Fruit fly (Drosophila melanogaster) whole organism, embryonic: ENCODE data around the gene CG5191.

Experiments used
- ATbp ChIP-seq: fragments of 200-800 bp; sonication (Bioruptor generic); optimal IDR thresholded peaks from 2 replicates; lab custom pipeline; 2017; ENCODE audit warnings: missing biosample characterization, mild to moderate bottlenecking, missing genetic modification characterization, missing genetic modification reagents
- Atf3 ChIP-seq: fragments of 200-800 bp; sonication (Bioruptor generic); optimal IDR thresholded peaks from 3 replicates; lab custom pipeline; 2016; ENCODE audit warnings: missing biosample characterization, missing genetic modification characterization
- B-H2 ChIP-seq: fragments of 200-800 bp; sonication (Bioruptor generic); optimal IDR thresholded peaks from 2 replicates; lab custom pipeline; 2018; ENCODE audit warnings: missing biosample characterization, mild to moderate bottlenecking, missing genetic modification characterization
- BEAF-32 ChIP-seq: fragments of 200-800 bp; sonication (Bioruptor generic); optimal IDR thresholded peaks from 3 replicates; lab custom pipeline; 2017; ENCODE audit warnings: missing biosample characterization, missing genetic modification characterization, mild to moderate bottlenecking, moderate library complexity, missing genetic modification reagents
- CG10274 ChIP-seq: fragments of 200-800 bp; sonication (Bioruptor generic); optimal IDR thresholded peaks from 3 replicates; lab custom pipeline; 2017; ENCODE audit warnings: missing biosample characterization, mild to moderate bottlenecking, missing genetic modification characterization
- CG10431 ChIP-seq: fragments of 200-800 bp; sonication (Bioruptor generic); optimal IDR thresholded peaks from 3 replicates; lab custom pipeline; 2018; ENCODE audit warnings: missing biosample characterization, mild to moderate bottlenecking, missing genetic modification characterization
- CG10979 ChIP-seq: fragments of 200-800 bp; sonication (Bioruptor generic); optimal IDR thresholded peaks from 2 replicates; lab custom pipeline; 2018; ENCODE audit warnings: missing biosample characterization, mild to moderate bottlenecking, missing genetic modification characterization, moderate library complexity
- CG12219 ChIP-seq: fragments of 200-800 bp; sonication (Bioruptor generic); optimal IDR thresholded peaks from 3 replicates; lab custom pipeline; 2018; ENCODE audit warnings: missing biosample characterization, mild to moderate bottlenecking, missing genetic modification characterization
- CG13287 ChIP-seq: fragments of 200-800 bp; sonication (Bioruptor generic); IDR thresholded peaks from 2 replicates; pipeline ENCODE4 v1.3.6; 2022; ENCODE audit warnings: missing biosample characterization, missing genetic modification characterization; ENCODE audit not compliant: partially characterized antibody
- CG15601 ChIP-seq: fragments of 200-800 bp; sonication (Bioruptor generic); optimal IDR thresholded peaks from 3 replicates; lab custom pipeline; 2019; ENCODE audit warnings: missing biosample characterization, mild to moderate bottlenecking, missing genetic modification characterization, moderate library complexity
- CG16863 ChIP-seq: fragments of 200-800 bp; sonication (Bioruptor generic); optimal IDR thresholded peaks from 3 replicates; lab custom pipeline; 2016; ENCODE audit warnings: missing biosample characterization, missing genetic modification characterization
- CG2202 ChIP-seq: fragments of 200-800 bp; sonication (Bioruptor generic); optimal IDR thresholded peaks from 2 replicates; lab custom pipeline; 2018; ENCODE audit warnings: missing biosample characterization, mild to moderate bottlenecking, missing genetic modification characterization
- CG2678 ChIP-seq: fragments of 200-800 bp; sonication (Bioruptor generic); optimal IDR thresholded peaks from 3 replicates; lab custom pipeline; 2019; ENCODE audit warnings: missing biosample characterization, mild to moderate bottlenecking, missing genetic modification characterization, moderate library complexity
- CG32772 ChIP-seq: fragments of 200-800 bp; sonication (Bioruptor generic); IDR thresholded peaks from 2 replicates; pipeline ENCODE4 v1.3.6; 2022; ENCODE audit warnings: missing biosample characterization, missing genetic modification characterization
- CG34224 ChIP-seq: fragments of 200-800 bp; sonication (Bioruptor generic); IDR thresholded peaks from 3 replicates; pipeline ENCODE4 v1.3.6; 2022; ENCODE audit warnings: missing biosample characterization, missing genetic modification characterization; ENCODE audit not compliant: partially characterized antibody
- CG34376 ChIP-seq: fragments of 200-800 bp; sonication (Bioruptor generic); optimal IDR thresholded peaks from 2 replicates; lab custom pipeline; 2018; ENCODE audit warnings: missing biosample characterization, mild to moderate bottlenecking, missing genetic modification characterization
- CG4360 ChIP-seq: fragments of 200-800 bp; sonication (Bioruptor generic); IDR thresholded peaks from 2 replicates; pipeline ENCODE4 v1.3.6; 2022; ENCODE audit warnings: missing biosample characterization, missing genetic modification characterization
- CG4707 ChIP-seq: fragments of 200-800 bp; sonication (Bioruptor generic); optimal IDR thresholded peaks from 2 replicates; lab custom pipeline; 2018; ENCODE audit warnings: missing biosample characterization, mild to moderate bottlenecking, missing genetic modification characterization, moderate library complexity
- CG4730 ChIP-seq: fragments of 200-800 bp; sonication (Bioruptor generic); IDR thresholded peaks from 2 replicates; pipeline ENCODE4 v1.3.6; 2022; ENCODE audit warnings: missing biosample characterization, missing genetic modification characterization
- CG4820 ChIP-seq: fragments of 200-800 bp; sonication (Bioruptor generic); optimal IDR thresholded peaks from 3 replicates; lab custom pipeline; 2016; ENCODE audit warnings: missing biosample characterization, missing genetic modification characterization
- CG8290 ChIP-seq, 3 experiments: fragments of 200-800 bp; sonication (Bioruptor generic); optimal IDR thresholded peaks; 2 replicates each; lab custom pipeline; 2016 to 2019; ENCODE audit warnings: missing biosample characterization in 3 of 3, missing genetic modification characterization in 3 of 3, mild to moderate bottlenecking in 2 of 3, moderate library complexity in 1 of 3
- CG9437 ChIP-seq: fragments of 200-800 bp; sonication (Bioruptor generic); optimal IDR thresholded peaks from 2 replicates; lab custom pipeline; 2018; ENCODE audit warnings: missing biosample characterization, mild to moderate bottlenecking, missing genetic modification characterization
- Ets97D ChIP-seq: fragments of 200-800 bp; sonication (Bioruptor generic); optimal IDR thresholded peaks from 3 replicates; lab custom pipeline; 2016; ENCODE audit warnings: missing biosample characterization, missing genetic modification characterization
- HLH3B ChIP-seq: fragments of 200-800 bp; sonication (Bioruptor generic); IDR thresholded peaks from 2 replicates; pipeline ENCODE4 v1.3.6; 2022; ENCODE audit warnings: missing biosample characterization, missing genetic modification characterization
- HmgZ ChIP-seq: fragments of 200-800 bp; sonication (Bioruptor generic); optimal IDR thresholded peaks from 2 replicates; lab custom pipeline; 2018; ENCODE audit warnings: missing biosample characterization, mild to moderate bottlenecking, missing genetic modification characterization
- Kr ChIP-seq: fragments of 200-800 bp; sonication (Bioruptor generic); optimal IDR thresholded peaks from 2 replicates; lab custom pipeline; 2017; ENCODE audit warnings: missing biosample characterization, mild to moderate bottlenecking, missing genetic modification characterization
- Stat92E ChIP-seq, 3 experiments: fragments of >200 bp in 2 of 3; fragments of 200-800 bp in 1 of 3; sonication (Bioruptor generic) in 1 of 3; optimal IDR thresholded peaks; 2 replicates each; lab custom pipeline; 2017 to 2019; ENCODE audit warnings: missing biosample characterization in 3 of 3, missing genetic modification characterization in 3 of 3, mild to moderate bottlenecking in 1 of 3, moderate library complexity in 1 of 3
- Vsx1 ChIP-seq: fragments of 200-800 bp; sonication (Bioruptor generic); optimal IDR thresholded peaks from 2 replicates; lab custom pipeline; 2017; ENCODE audit warnings: missing biosample characterization, mild to moderate bottlenecking, missing genetic modification characterization, missing genetic modification reagents
- ash1 ChIP-seq: fragments of 200-800 bp; sonication (Bioruptor generic); optimal IDR thresholded peaks from 2 replicates; lab custom pipeline; 2018; ENCODE audit warnings: missing biosample characterization, mild to moderate bottlenecking, missing genetic modification characterization
- chinmo ChIP-seq: fragments of 200-800 bp; sonication (Bioruptor generic); IDR thresholded peaks from 4 replicates; pipeline ENCODE4 v1.3.6; 2022; ENCODE audit warnings: missing biosample characterization, missing genetic modification characterization; ENCODE audit not compliant: partially characterized antibody
- corto ChIP-seq: fragments of 200-800 bp; sonication (Bioruptor generic); optimal IDR thresholded peaks from 2 replicates; lab custom pipeline; 2016; ENCODE audit warnings: missing biosample characterization, mild to moderate bottlenecking, missing genetic modification characterization, moderate library complexity
- dm ChIP-seq: fragments of 200-800 bp; sonication (Bioruptor generic); optimal IDR thresholded peaks from 3 replicates; lab custom pipeline; 2016; ENCODE audit warnings: missing biosample characterization, missing genetic modification characterization
- exex ChIP-seq: fragments of 200-800 bp; sonication (Bioruptor generic); optimal IDR thresholded peaks from 4 replicates; lab custom pipeline; 2018; ENCODE audit warnings: missing biosample characterization, mild to moderate bottlenecking, missing genetic modification characterization, moderate library complexity
- gcm ChIP-seq: fragments of 200-800 bp; sonication (Bioruptor generic); optimal IDR thresholded peaks from 2 replicates; lab custom pipeline; 2019; ENCODE audit warnings: missing biosample characterization, mild to moderate bottlenecking, missing genetic modification characterization, moderate library complexity
- gsb-n ChIP-seq: fragments of 200-800 bp; sonication (Bioruptor generic); optimal IDR thresholded peaks from 3 replicates; lab custom pipeline; 2018; ENCODE audit warnings: missing biosample characterization, mild to moderate bottlenecking, missing genetic modification characterization
- insv ChIP-seq, 2 experiments: fragments of 200-800 bp; sonication (Bioruptor generic); optimal IDR thresholded peaks; 3 replicates each; lab custom pipeline; 2016 to 2018; ENCODE audit warnings: missing biosample characterization in 2 of 2, missing genetic modification characterization in 2 of 2
- lbe ChIP-seq: fragments of 200-800 bp; sonication (Bioruptor generic); optimal IDR thresholded peaks from 2 replicates; lab custom pipeline; 2016; ENCODE audit warnings: missing biosample characterization, mild to moderate bottlenecking, missing genetic modification characterization
- luna ChIP-seq: fragments of 200-800 bp; sonication (Bioruptor generic); optimal IDR thresholded peaks from 2 replicates; lab custom pipeline; 2016; ENCODE audit warnings: missing biosample characterization, missing genetic modification characterization
- nerfin-1 ChIP-seq: fragments of 200-800 bp; sonication (Bioruptor generic); optimal IDR thresholded peaks from 3 replicates; lab custom pipeline; 2019; ENCODE audit warnings: missing biosample characterization, mild to moderate bottlenecking, missing genetic modification characterization, moderate library complexity
- pfk ChIP-seq: fragments of 200-800 bp; sonication (Bioruptor generic); optimal IDR thresholded peaks from 2 replicates; lab custom pipeline; 2018; ENCODE audit warnings: missing biosample characterization, mild to moderate bottlenecking, missing genetic modification characterization, moderate library complexity
- pnt ChIP-seq: fragments of 200-800 bp; sonication (Bioruptor generic); optimal IDR thresholded peaks from 3 replicates; lab custom pipeline; 2016; ENCODE audit warnings: missing biosample characterization, missing genetic modification characterization
- pros ChIP-seq: fragments of 200-800 bp; sonication (Bioruptor generic); optimal IDR thresholded peaks from 3 replicates; lab custom pipeline; 2019; ENCODE audit warnings: missing biosample characterization, mild to moderate bottlenecking, missing genetic modification characterization, moderate library complexity
- rib ChIP-seq: fragments of 200-800 bp; sonication (Bioruptor generic); IDR thresholded peaks from 2 replicates; pipeline ENCODE4 v1.3.6; 2022; ENCODE audit warnings: missing biosample characterization, missing genetic modification characterization
- salm ChIP-seq: fragments of 200-800 bp; sonication (Bioruptor generic); optimal IDR thresholded peaks from 2 replicates; lab custom pipeline; 2018; ENCODE audit warnings: missing biosample characterization, mild to moderate bottlenecking, missing genetic modification characterization
- tll ChIP-seq, 2 experiments: fragments of 200-800 bp in 1 of 2; fragments of >200 bp in 1 of 2; sonication (Bioruptor generic) in 1 of 2; optimal IDR thresholded peaks; 2 replicates each; lab custom pipeline; 2017 to 2019; ENCODE audit warnings: missing biosample characterization in 2 of 2, missing genetic modification characterization in 2 of 2, mild to moderate bottlenecking in 1 of 2, moderate library complexity in 1 of 2
- unpg ChIP-seq: fragments of 200-800 bp; sonication (Bioruptor generic); optimal IDR thresholded peaks from 3 replicates; lab custom pipeline; 2018; ENCODE audit warnings: missing biosample characterization, mild to moderate bottlenecking, missing genetic modification characterization, moderate library complexity
- vvl ChIP-seq: fragments of 200-800 bp; sonication (Bioruptor generic); IDR thresholded peaks from 2 replicates; pipeline ENCODE4 v1.3.6; 2022; ENCODE audit warnings: missing biosample characterization, missing genetic modification characterization

The CG5191 gene

DNA sequence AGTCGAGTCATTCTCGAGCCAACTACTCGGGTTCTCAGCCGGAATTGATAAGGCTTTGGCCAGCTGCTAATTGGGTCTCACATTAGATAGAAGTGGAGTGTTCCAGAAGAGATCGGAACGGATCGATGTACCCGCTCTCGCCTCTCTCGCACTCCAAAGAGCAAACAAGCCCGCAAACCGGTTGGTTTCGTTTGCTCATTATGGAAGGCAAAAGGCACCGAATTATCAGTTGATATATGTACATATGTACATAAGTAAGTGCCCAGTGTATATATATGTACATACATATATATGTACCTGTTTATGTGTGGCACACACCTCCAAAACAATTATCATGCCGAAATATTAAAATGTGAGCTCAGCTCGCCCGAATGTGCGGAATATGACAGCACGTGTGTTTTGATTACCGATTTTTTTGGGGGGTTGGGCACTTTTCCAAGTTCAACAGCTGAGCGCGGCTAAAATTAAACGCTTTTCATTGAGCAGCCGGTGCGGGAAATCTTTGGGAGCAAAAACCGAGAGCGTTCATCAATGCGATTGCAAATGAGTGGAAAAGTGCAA is 4.9 kb upstream of the CG5191 start (continued):
- TF ChIP-seq pros (GFP tag; lab: Kevin White, UChicago) (peak; percentile 50), CG2678 (tag; lab: Kevin White, UChicago) (peak; percentile 10), HmgZ (tag; lab: Kevin White, UChicago) (peak; percentile 48), BEAF-32 (GFP tag; lab: Kevin White, UChicago) (no peak), salm (tag; lab: Kevin White, UChicago) (peak; percentile 43), chinmo (peak; percentile 87; the same call in 3 of the 4 replicates), insv (GFP tag; optimal IDR thresholded peaks at IDR 0.05; lab: Kevin White, UChicago) (peak in 1 of 2 experiments; percentile 35), gcm (peak; percentile 43), CG4820 (GFP tag; lab: Kevin White, UChicago) (no peak), CG2202 (tag; lab: Kevin White, UChicago) (peak; percentile 36), tll (GFP tag; optimal IDR thresholded peaks at IDR 0.05; lab: Kevin White, UChicago) (peak in 1 of 2 experiments; percentile 13), CG9437 (GFP tag; lab: Kevin White, UChicago) (no peak), CG4707 (GFP tag; lab: Kevin White, UChicago) (peak; percentile 46), CG13287 (GFP tag; lab: Robert Waterston, UW) (0 out of 2 replicates have a peak, but pooled peaks have one; percentile 12), CG4360 (peak; percentile 7; the same call in 1 of the 2 replicates), Ets97D (GFP tag; lab: Kevin White, UChicago) (no peak), unpg (peak; percentile 17), CG10274 (GFP tag; lab: Kevin White, UChicago) (no peak), CG34224 (GFP tag; lab: Robert Waterston, UW) (peak; percentile 61; the same call in 2 of the 3 replicates), ash1 (GFP tag; lab: Kevin White, UChicago) (peak; percentile 1), nerfin-1 (tag; lab: Kevin White, UChicago) (peak; percentile 69), CG10431 (GFP tag; lab: Kevin White, UChicago) (peak; percentile 52), vvl (GFP tag; lab: Robert Waterston, UW) (peak; percentile 22; the same call in 1 of the 2 replicates), CG12219 (peak; percentile 22), rib (GFP tag; lab: Robert Waterston, UW) (peak; percentile 41; the same call in 1 of the 2 replicates), CG34376 (peak; percentile 77), CG10979 (no peak), CG16863 (GFP tag; lab: Kevin White, UChicago) (no peak), Kr (no peak), gsb-n (tag; lab: Kevin White, UChicago) (peak; percentile 8), corto (GFP tag; lab: Kevin White, UChicago) (peak; percentile 50), ATbp (GFP tag; lab: Kevin White, UChicago) (peak; percentile 73), B-H2 (peak; percentile 75), CG4730 (no peak), lbe (GFP tag; lab: Kevin White, UChicago) (peak; percentile 55), exex (peak; percentile 84), pnt (no peak), Stat92E (GFP tag; optimal IDR thresholded peaks at IDR 0.05; lab: Kevin White, UChicago) (peak in 1 of 3 experiments; percentile 37), CG8290 (GFP tag; optimal IDR thresholded peaks at IDR 0.05; lab: Kevin White, UChicago) (no peak), CG8290 (tag; optimal IDR thresholded peaks at IDR 0.05; lab: Kevin White, UChicago) (peak; percentile 66 to 88), dm (GFP tag; lab: Kevin White, UChicago) (no peak), Vsx1 (GFP tag; lab: Kevin White, UChicago) (peak; percentile 49), CG15601 (tag; lab: Kevin White, UChicago) (peak; percentile 65), luna (no peak), pfk (GFP tag; lab: Kevin White, UChicago) (peak; percentile 75), HLH3B (no peak), CG32772 (no peak), Atf3 (no peak)
